Worm (Caenorhabditis elegans): Measurements from ENCODE around the gene K08E3.2.

The K08E3.2 gene

ce11 chrIII:13743922-13744321 is 4.6 kb downstream of the K08E3.2 start, which contains the start of gene tyr-2:
TSS of gene tyr-2 (plus strand) at chrIII:13744222.
- TF ChIP-seq sptf-1 (tag; optimal IDR thresholded peaks at IDR 0.05): no peak
- TF ChIP-seq ceh-43 (GFP tag; optimal IDR thresholded peaks at IDR 0.05): no peak
- TF ChIP-seq sem-2 (GFP tag; optimal IDR thresholded peaks at IDR 0.05): no peak
- no peak for TF ChIP-seq M03D4.4 (tag; optimal IDR thresholded peaks at IDR 0.05)
- no peak for TF ChIP-seq nhr-12 (tag; optimal IDR thresholded peaks at IDR 0.05)
- no peak for TF ChIP-seq mep-1 (tag; optimal IDR thresholded peaks at IDR 0.05)
- TF ChIP-seq ham-2 (GFP tag; optimal IDR thresholded peaks at IDR 0.05): no peak
- no peak for TF ChIP-seq ztf-11 (tag; optimal IDR thresholded peaks at IDR 0.05)
- TF ChIP-seq mls-2 (tag; optimal IDR thresholded peaks at IDR 0.05): no peak
- TF ChIP-seq bed-3 (GFP tag; optimal IDR thresholded peaks at IDR 0.05): no peak

ce11 chrIII:13742028-13742427 is 6.5 kb downstream of the K08E3.2 start:
- TF ChIP-seq snpc-4 (tag; optimal IDR thresholded peaks at IDR 0.05) (no peak), mep-1 (tag; optimal IDR thresholded peaks at IDR 0.05) (no peak), unc-39 (tag; optimal IDR thresholded peaks at IDR 0.05) (no peak), ceh-39 (tag; optimal IDR thresholded peaks at IDR 0.05) (no peak), ham-2 (GFP tag; optimal IDR thresholded peaks at IDR 0.05) (no peak), ceh-83 (GFP tag; optimal IDR thresholded peaks at IDR 0.05) (no peak), nhr-76 (tag; optimal IDR thresholded peaks at IDR 0.05) (no peak), bed-3 (GFP tag; optimal IDR thresholded peaks at IDR 0.05) (no peak), elt-1 (tag; optimal IDR thresholded peaks at IDR 0.05; ENCODE audit: borderline replicate concordance, insufficient read depth) (no peak), zip-8 (tag; optimal IDR thresholded peaks at IDR 0.05) (no peak), drap-1 (GFP tag; optimal IDR thresholded peaks at IDR 0.05) (no peak), hlh-1 (tag; optimal IDR thresholded peaks at IDR 0.05) (no peak), cnd-1 (tag; optimal IDR thresholded peaks at IDR 0.05) (no peak), mab-5 (tag; optimal IDR thresholded peaks at IDR 0.05) (no peak)

- no peak for TF ChIP-seq bed-3 (GFP tag; optimal IDR thresholded peaks at IDR 0.05)
- TF ChIP-seq sem-2 (GFP tag; optimal IDR thresholded peaks at IDR 0.05): no peak
- no peak for TF ChIP-seq nhr-12 (tag; optimal IDR thresholded peaks at IDR 0.05)
- TF ChIP-seq hlh-1 (tag; optimal IDR thresholded peaks at IDR 0.05): no peak
- no peak for TF ChIP-seq ham-2 (GFP tag; optimal IDR thresholded peaks at IDR 0.05)
- no peak for TF ChIP-seq mls-2 (tag; optimal IDR thresholded peaks at IDR 0.05)
- no peak for TF ChIP-seq ceh-39 (tag; optimal IDR thresholded peaks at IDR 0.05)
- TF ChIP-seq nhr-28 (tag; optimal IDR thresholded peaks at IDR 0.05): no peak
- TF ChIP-seq ztf-11 (tag; optimal IDR thresholded peaks at IDR 0.05): no peak
- no peak for TF ChIP-seq elt-1 (tag; optimal IDR thresholded peaks at IDR 0.05; ENCODE audit: borderline replicate concordance, insufficient read depth)
- no peak for TF ChIP-seq tbx-8 (GFP tag; optimal IDR thresholded peaks at IDR 0.05)
- TF ChIP-seq blmp-1 (tag; optimal IDR thresholded peaks at IDR 0.05): no peak
- no peak for TF ChIP-seq mab-5 (tag; optimal IDR thresholded peaks at IDR 0.05)
- TF ChIP-seq cnd-1 (tag; optimal IDR thresholded peaks at IDR 0.05): no peak
- no peak for TF ChIP-seq mep-1 (tag; optimal IDR thresholded peaks at IDR 0.05)
- TF ChIP-seq sptf-1 (tag; optimal IDR thresholded peaks at IDR 0.05): no peak
- no peak for TF ChIP-seq lin-13 (tag; optimal IDR thresholded peaks at IDR 0.05)
- TF ChIP-seq unc-62 (GFP tag; optimal IDR thresholded peaks at IDR 0.05): no peak
These were observed 7.1 kb downstream of the K08E3.2 start for ce11 chrIII:13741410-13741809.

- no peak for TF ChIP-seq snpc-4 (tag; optimal IDR thresholded peaks at IDR 0.05)
- no peak for TF ChIP-seq unc-62 (GFP tag; optimal IDR thresholded peaks at IDR 0.05)
- TF ChIP-seq pha-4 (tag; optimal IDR thresholded peaks at IDR 0.05): no peak
- no peak for TF ChIP-seq nhr-237 (tag; optimal IDR thresholded peaks at IDR 0.05)
- no peak for TF ChIP-seq mep-1 (tag; optimal IDR thresholded peaks at IDR 0.05)
- no peak for TF ChIP-seq drap-1 (GFP tag; optimal IDR thresholded peaks at IDR 0.05)
- TF ChIP-seq nhr-2 (tag; optimal IDR thresholded peaks at IDR 0.05): no peak
- no peak for TF ChIP-seq tbx-8 (GFP tag; optimal IDR thresholded peaks at IDR 0.05)
- no peak for TF ChIP-seq bed-3 (GFP tag; optimal IDR thresholded peaks at IDR 0.05)
- TF ChIP-seq cnd-1 (tag; optimal IDR thresholded peaks at IDR 0.05): no peak
- no peak for TF ChIP-seq ces-1 (GFP tag; optimal IDR thresholded peaks at IDR 0.05)
- no peak for TF ChIP-seq unc-39 (tag; optimal IDR thresholded peaks at IDR 0.05)
- TF ChIP-seq mls-2 (tag; optimal IDR thresholded peaks at IDR 0.05): no peak
These were observed 13.5 kb downstream of the K08E3.2 start, which contains the start of gene W06F12.3 for ce11 chrIII:13735008-13735407. TSS of gene W06F12.3 (plus strand) at chrIII:13735030.

- TF ChIP-seq zip-8 (tag; optimal IDR thresholded peaks at IDR 0.05) (no peak), elt-1 (tag; optimal IDR thresholded peaks at IDR 0.05; ENCODE audit: borderline replicate concordance, insufficient read depth) (no peak), mls-2 (tag; optimal IDR thresholded peaks at IDR 0.05) (no peak), bed-3 (GFP tag; optimal IDR thresholded peaks at IDR 0.05) (no peak), M03D4.4 (tag; optimal IDR thresholded peaks at IDR 0.05) (no peak), sem-2 (GFP tag; optimal IDR thresholded peaks at IDR 0.05) (no peak), ceh-83 (GFP tag; optimal IDR thresholded peaks at IDR 0.05) (no peak), nhr-2 (tag; optimal IDR thresholded peaks at IDR 0.05) (no peak), nhr-12 (tag; optimal IDR thresholded peaks at IDR 0.05) (no peak), sptf-1 (tag; optimal IDR thresholded peaks at IDR 0.05) (no peak), flh-1 (GFP tag; optimal IDR thresholded peaks at IDR 0.05) (no peak), lsy-2 (tag; optimal IDR thresholded peaks at IDR 0.05) (no peak)
These were observed 14.7 kb downstream of the K08E3.2 start for ce11 chrIII:13733833-13734232.

All from whole organism, mixed stage, embryonic.